Fruit fly (Drosophila melanogaster) whole organism, pupa: ENCODE results near the gene CG8916.

Experiments
- CG10348 ChIP-seq: fragments of 200-800 bp; sonication (Bioruptor generic); IDR thresholded peaks from 2 replicates; pipeline ENCODE4 v1.3.6; 2022; ENCODE audit warnings: missing biosample characterization, missing genetic modification characterization
- CG12605 ChIP-seq: fragments of 200-800 bp; sonication (Bioruptor generic); IDR thresholded peaks from 2 replicates; pipeline ENCODE4 v1.3.6; 2022; ENCODE audit warnings: missing biosample characterization, missing genetic modification characterization
- CG13204 ChIP-seq: fragments of 200-800 bp; sonication (Bioruptor generic); optimal IDR thresholded peaks from 2 replicates; lab custom pipeline; 2018; ENCODE audit warnings: missing biosample characterization, mild to moderate bottlenecking, missing genetic modification characterization, moderate library complexity
- CG14655 ChIP-seq: fragments of 200-800 bp; sonication (Bioruptor generic); optimal IDR thresholded peaks from 3 replicates; lab custom pipeline; 2017; ENCODE audit warnings: mild to moderate bottlenecking, missing biosample characterization, missing genetic modification reagents, missing genetic modification characterization
- CG15710 ChIP-seq: fragments of 200-800 bp; sonication (Bioruptor generic); optimal IDR thresholded peaks from 2 replicates; lab custom pipeline; 2018; ENCODE audit warnings: missing biosample characterization, mild to moderate bottlenecking, missing genetic modification characterization, moderate library complexity
- CG17806 ChIP-seq: fragments of 200-800 bp; sonication (Bioruptor generic); optimal IDR thresholded peaks from 2 replicates; lab custom pipeline; 2018; ENCODE audit warnings: missing biosample characterization, mild to moderate bottlenecking, missing genetic modification characterization, moderate library complexity
- CG32121 ChIP-seq: fragments of 200-800 bp; sonication (Bioruptor generic); IDR thresholded peaks from 2 replicates; pipeline ENCODE4 v1.3.6; 2022; ENCODE audit warnings: missing biosample characterization, missing genetic modification characterization
- CG34367 ChIP-seq: fragments of 200-800 bp; sonication (Bioruptor generic); optimal IDR thresholded peaks from 2 replicates; lab custom pipeline; 2018; ENCODE audit warnings: missing biosample characterization, mild to moderate bottlenecking, missing genetic modification characterization
- CG4496 ChIP-seq: fragments of 200-800 bp; sonication (Bioruptor generic); IDR thresholded peaks from 3 replicates; pipeline ENCODE4 v1.3.6; 2022; ENCODE audit warnings: missing biosample characterization, missing genetic modification characterization
- CG8159 ChIP-seq: fragments of 200-800 bp; sonication (Bioruptor generic); optimal IDR thresholded peaks from 3 replicates; lab custom pipeline; 2018; ENCODE audit warnings: missing biosample characterization, mild to moderate bottlenecking, missing genetic modification characterization, moderate library complexity
- CG8301 ChIP-seq: fragments of 200-800 bp; sonication (Bioruptor generic); optimal IDR thresholded peaks from 2 replicates; lab custom pipeline; 2018; ENCODE audit warnings: missing biosample characterization, mild to moderate bottlenecking, missing genetic modification characterization
- CG9948 ChIP-seq: fragments of 200-800 bp; sonication (Bioruptor generic); optimal IDR thresholded peaks from 2 replicates; lab custom pipeline; 2018; ENCODE audit warnings: missing biosample characterization, mild to moderate bottlenecking, missing genetic modification characterization, moderate library complexity
- D1 ChIP-seq: fragments of 200-800 bp; sonication (Bioruptor generic); optimal IDR thresholded peaks from 2 replicates; lab custom pipeline; 2018; ENCODE audit warnings: missing biosample characterization, mild to moderate bottlenecking, missing genetic modification characterization, moderate library complexity
- EcR ChIP-seq: fragments of 200-800 bp; sonication (Bioruptor generic); optimal IDR thresholded peaks from 3 replicates; lab custom pipeline; 2019; ENCODE audit warnings: missing biosample characterization, missing genetic modification characterization, mild to moderate bottlenecking, moderate library complexity, missing genetic modification reagents
- Ets98B ChIP-seq: fragments of 200-800 bp; sonication (Bioruptor generic); IDR thresholded peaks from 2 replicates; pipeline ENCODE4 v1.3.6; 2022; ENCODE audit warnings: missing biosample characterization, missing genetic modification characterization
- Pif1A ChIP-seq: fragments of 200-800 bp; sonication (Bioruptor generic); optimal IDR thresholded peaks from 3 replicates; lab custom pipeline; 2016; ENCODE audit warnings: missing biosample characterization, missing genetic modification characterization
- Pif1B ChIP-seq: fragments of 200-800 bp; sonication (Bioruptor generic); optimal IDR thresholded peaks from 3 replicates; lab custom pipeline; 2016; ENCODE audit warnings: missing biosample characterization, missing genetic modification characterization
- Snoo ChIP-seq: fragments of 200-800 bp; sonication (Bioruptor generic); optimal IDR thresholded peaks from 3 replicates; lab custom pipeline; 2017; ENCODE audit warnings: missing biosample characterization, mild to moderate bottlenecking, missing genetic modification characterization, inconsistent platforms
- fd96Ca ChIP-seq: fragments of 200-800 bp; sonication (Bioruptor generic); IDR thresholded peaks from 3 replicates; pipeline ENCODE4 v1.3.6; 2022; ENCODE audit warnings: missing biosample characterization, missing genetic modification characterization
- gl ChIP-seq: fragments of 200-800 bp; sonication (Bioruptor generic); optimal IDR thresholded peaks from 2 replicates; lab custom pipeline; 2018; ENCODE audit warnings: missing biosample characterization, mild to moderate bottlenecking, missing genetic modification characterization
- rn ChIP-seq: fragments of 200-800 bp; sonication (Bioruptor generic); IDR thresholded peaks from 2 replicates; pipeline ENCODE4 v1.3.6; 2022; ENCODE audit warnings: missing biosample characterization, missing genetic modification characterization

The CG8916 gene

DNA sequence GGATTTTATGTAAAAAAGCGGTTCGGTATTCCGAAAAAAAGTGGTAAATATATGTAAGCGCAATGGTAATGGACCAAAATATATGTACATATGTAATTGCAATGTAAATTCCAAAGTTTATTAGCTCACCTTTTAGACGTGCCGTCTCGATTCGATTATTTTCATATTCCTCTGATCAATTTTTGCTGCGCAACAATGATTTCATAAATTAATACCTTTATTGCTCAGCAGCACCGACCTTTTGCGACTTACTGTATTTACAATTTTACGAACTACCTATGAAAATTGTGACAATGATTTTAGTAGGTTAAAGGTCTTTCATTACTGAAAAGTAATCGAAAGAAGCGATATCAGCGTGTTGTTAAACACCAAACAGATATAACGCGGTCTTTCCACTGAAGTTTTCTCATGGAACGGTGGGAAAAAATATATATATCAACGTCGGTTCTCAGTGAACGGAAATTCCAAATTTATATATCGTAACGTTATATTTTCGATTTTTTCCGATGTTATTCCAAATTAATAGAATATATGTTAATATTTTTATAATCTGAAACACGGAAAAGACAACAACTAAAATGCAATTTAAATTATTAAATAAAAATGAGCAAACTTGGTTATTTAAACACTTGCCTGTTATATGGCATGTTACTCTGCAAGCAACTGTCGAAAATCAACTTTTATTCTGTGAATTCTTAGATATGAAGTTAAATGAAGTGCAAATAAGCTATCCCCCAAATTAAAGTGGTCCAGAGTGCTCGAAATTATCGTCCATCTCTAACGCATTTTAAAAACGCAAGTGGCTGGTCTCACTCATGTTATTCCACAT is 31.8 kb upstream of the CG8916 start, which contains the start of the genes MSBP and CG15916:
Gene MSBP, minus strand, starts transcription at position 330 of the 829 bp plus-strand sequence.
Gene CG15916, plus strand, starts transcription at position 810 of the 829 bp plus-strand sequence.
- TF ChIP-seq CG8159 (tag; lab: Kevin White, UChicago) (peak; percentile 64), CG34367 (tag; lab: Kevin White, UChicago) (peak; percentile 18), rn (GFP tag; lab: Robert Waterston, UW) (no peak), Ets98B (GFP tag; lab: Robert Waterston, UW) (no peak), CG8301 (no peak), Snoo (tag; lab: Kevin White, UChicago) (peak; percentile 13), CG12605 (GFP tag; lab: Robert Waterston, UW) (no peak), EcR (GFP tag; lab: Kevin White, UChicago) (no peak), CG15710 (peak; percentile 32), Pif1B (GFP tag; lab: Kevin White, UChicago) (no peak), CG17806 (tag; lab: Kevin White, UChicago) (no peak), Pif1A (GFP tag; lab: Kevin White, UChicago) (no peak), CG10348 (GFP tag; lab: Robert Waterston, UW) (no peak), CG9948 (tag; lab: Kevin White, UChicago) (peak; percentile 32), D1 (tag; lab: Kevin White, UChicago) (no peak), CG14655 (GFP tag; lab: Kevin White, UChicago) (no peak), CG13204 (no peak), CG4496 (GFP tag; lab: Robert Waterston, UW) (peak; percentile 16; the same call in 1 of the 3 replicates), CG32121 (GFP tag; lab: Robert Waterston, UW) (no peak), fd96Ca (GFP tag; lab: Robert Waterston, UW) (no peak), gl (tag; lab: Kevin White, UChicago) (peak; percentile 5)
- TF ChIP-seq, all 21 proteins: peak for 7

DNA sequence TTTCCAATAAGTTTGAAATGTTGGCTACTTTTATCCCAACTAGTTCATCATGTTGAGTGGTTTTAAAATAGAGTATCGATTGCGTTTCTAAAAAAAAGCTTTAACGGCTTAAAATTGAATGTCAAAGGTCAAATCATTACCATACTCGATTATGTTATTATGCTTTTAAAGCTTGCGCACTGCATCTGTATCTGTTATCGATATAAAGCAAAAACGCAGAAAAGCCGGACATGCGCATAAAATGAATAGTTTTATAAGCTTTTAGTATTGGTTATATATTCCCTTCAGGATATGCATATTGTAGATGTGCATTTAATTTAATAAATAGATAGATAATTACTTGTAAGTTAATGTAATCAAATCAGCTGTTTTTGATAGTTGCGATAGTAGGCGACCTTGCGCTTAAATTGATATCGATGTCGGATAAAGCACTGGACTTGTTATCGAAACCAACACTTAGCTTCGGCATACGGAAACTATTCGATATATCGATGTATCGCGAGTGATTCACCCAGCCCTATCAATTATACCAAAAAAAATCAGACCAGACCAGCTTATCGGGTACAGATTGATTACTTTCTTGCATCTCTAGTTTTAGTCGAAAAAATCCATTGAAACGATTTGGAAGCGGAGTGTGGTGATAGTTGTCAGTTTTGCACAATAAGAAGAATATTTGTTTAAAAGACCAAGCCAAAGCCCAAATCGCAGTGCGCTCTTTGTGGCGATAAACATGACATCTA is 30.0 kb upstream of the CG8916 start, which contains the start of gene shi:
Gene shi, plus strand, starts transcription at position 511 of the 740 bp plus-strand sequence.
- TF ChIP-seq Pif1A (GFP tag; lab: Kevin White, UChicago) (no peak), gl (tag; lab: Kevin White, UChicago) (no peak), CG4496 (GFP tag; lab: Robert Waterston, UW) (no peak), CG17806 (tag; lab: Kevin White, UChicago) (no peak), CG8301 (no peak)

dm6 chrX:15893732-15894264 is 28.0 kb upstream of the CG8916 start:
- TF ChIP-seq CG17806 (tag; lab: Kevin White, UChicago) (no peak), Pif1A (GFP tag; lab: Kevin White, UChicago) (no peak), CG8301 (no peak), Snoo (tag; lab: Kevin White, UChicago) (no peak), rn (GFP tag; lab: Robert Waterston, UW) (no peak)

DNA sequence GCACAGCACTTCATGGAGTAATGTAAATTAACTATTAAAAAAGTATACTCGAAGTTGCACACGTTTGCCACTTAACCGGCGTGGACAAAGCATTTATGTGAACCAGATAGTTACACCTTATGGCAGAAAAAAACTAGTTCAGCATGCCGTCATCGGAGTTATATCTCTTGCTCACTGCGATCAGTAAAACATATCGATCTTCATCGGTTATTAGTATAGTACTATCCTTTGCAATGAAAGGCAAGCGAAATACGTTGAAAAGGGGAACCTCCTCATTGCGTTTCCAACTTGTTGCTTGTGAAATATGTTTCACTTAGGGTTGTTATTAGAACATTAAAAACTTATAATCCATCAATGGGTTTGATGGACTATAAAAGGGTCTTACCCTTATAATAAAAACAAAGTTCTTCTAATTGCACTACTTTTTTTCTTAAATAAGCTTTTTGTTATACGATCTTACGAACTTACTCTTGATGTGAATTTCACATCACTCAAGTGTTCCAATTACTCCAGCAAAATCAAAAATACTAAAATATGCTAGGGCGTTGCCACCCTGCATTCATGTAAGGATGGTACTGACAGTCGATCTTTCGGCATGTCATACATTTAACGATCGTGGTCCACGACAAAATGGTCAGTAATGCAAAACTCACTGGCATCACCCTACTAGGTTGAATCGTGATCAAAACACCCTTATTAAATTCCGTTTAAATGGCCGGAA is 12.0 kb upstream of the CG8916 start, which contains the start of gene CycD:
Gene CycD, minus strand, starts transcription at position 113 of the 721 bp plus-strand sequence.
- TF ChIP-seq CG9948 (tag; lab: Kevin White, UChicago) (no peak), CG32121 (GFP tag; lab: Robert Waterston, UW) (no peak; the same call in 1 of the 2 replicates)

- TF ChIP-seq CG15710 (no peak), Pif1A (GFP tag; lab: Kevin White, UChicago) (no peak)
Measured at dm6 chrX:15910570-15910969, 11.2 kb upstream of the CG8916 start, which contains the start of gene Lrp4. Gene Lrp4, plus strand, starts transcription at chrX:15910870.

DNA sequence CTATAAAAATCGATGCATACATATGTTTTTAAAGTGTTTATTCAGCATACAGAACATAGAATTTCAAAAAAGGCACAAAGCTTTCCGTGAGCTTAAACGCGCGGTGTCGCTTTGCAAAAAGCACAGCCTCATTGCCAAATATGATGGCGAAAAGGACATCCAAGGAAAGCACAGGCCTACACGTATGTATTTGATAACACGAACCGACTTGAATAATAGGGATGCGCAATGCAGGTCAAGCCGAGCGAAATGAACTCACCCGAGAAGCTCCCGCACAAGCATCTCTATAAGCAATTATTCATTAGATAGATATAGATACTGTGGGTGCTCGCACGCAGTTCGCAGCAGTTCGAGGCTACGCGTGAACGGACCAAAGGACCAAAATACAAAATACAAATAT is 3.0 kb downstream of the CG8916 start, which contains the start of gene Lcch3:
Gene Lcch3, plus strand, starts transcription at position 301 of the 400 bp plus-strand sequence.
- TF ChIP-seq CG12605 (GFP tag; lab: Robert Waterston, UW) (no peak), fd96Ca (GFP tag; lab: Robert Waterston, UW) (no peak), CG14655 (GFP tag; lab: Kevin White, UChicago) (no peak), CG9948 (tag; lab: Kevin White, UChicago) (no peak), CG17806 (tag; lab: Kevin White, UChicago) (no peak), gl (tag; lab: Kevin White, UChicago) (no peak), CG34367 (tag; lab: Kevin White, UChicago) (no peak), CG13204 (no peak), EcR (GFP tag; lab: Kevin White, UChicago) (no peak), CG8159 (tag; lab: Kevin White, UChicago) (no peak), Pif1B (GFP tag; lab: Kevin White, UChicago) (no peak), CG32121 (GFP tag; lab: Robert Waterston, UW) (no peak)
